Worm (Caenorhabditis elegans): ENCODE results near the gene scyl-1.

ce11 chrV:13070278-13070677 lies 28.8 kb upstream of the scyl-1 start:
- TF ChIP-seq nhr-77 (tag; optimal IDR thresholded peaks at IDR 0.05) (no peak), lin-39 (tag; optimal IDR thresholded peaks at IDR 0.05) (no peak), Y5F2A.4 (GFP tag; optimal IDR thresholded peaks at IDR 0.05) (no peak), egl-43 (GFP tag; IDR thresholded peaks at IDR 0.05) (no peak), aly-2 (tag; optimal IDR thresholded peaks at IDR 0.05) (no peak)

All from whole organism, L4 larva.